Worm (Caenorhabditis elegans) whole organism, L4 larva: Measurements from ENCODE around the gene R10E4.7.
A peak's percentile ranks its signal among the peaks of the same experiment; 100 is the strongest.

Source experiments
- D1046.2 ChIP-seq: fragments of 200-800 bp; sonication (Bioruptor generic); IDR thresholded peaks from 2 replicates; pipeline ENCODE4 v1.3.6; 2022; ENCODE audit warnings: missing genetic modification characterization, missing compliant biosample characterization
- F10B5.3 ChIP-seq: sonication (generic microtip); optimal IDR thresholded peaks from 2 replicates; lab custom pipeline; 2016; ENCODE audit warnings: mild to moderate bottlenecking, missing genetic modification characterization, missing compliant biosample characterization
- F26F4.8 ChIP-seq: fragments of 200-800 bp; sonication (Bioruptor generic); conservative IDR thresholded peaks from 2 replicates; pipeline ENCODE4 v1.3.6; 2022; ENCODE audit warnings: missing genetic modification characterization, missing compliant biosample characterization
- F37D6.2 ChIP-seq: sonication (generic microtip); optimal IDR thresholded peaks from 2 replicates; lab custom pipeline; 2016; ENCODE audit warnings: mild to moderate bottlenecking, missing genetic modification characterization, missing compliant biosample characterization
- Y48G9A.11 ChIP-seq: fragments of 200-800 bp; sonication (Bioruptor generic); IDR thresholded peaks from 2 replicates; pipeline ENCODE4 v1.3.6; 2022; ENCODE audit warnings: missing genetic modification reagents, missing genetic modification characterization, missing compliant biosample characterization
- ZK337.2 ChIP-seq: fragments of 200-800 bp; sonication (Bioruptor generic); IDR thresholded peaks from 2 replicates; pipeline ENCODE4 v1.3.6; 2022; ENCODE audit warnings: missing genetic modification reagents, missing genetic modification characterization, missing compliant biosample characterization
- aha-1 ChIP-seq: fragments of 150-350 bp; peaks from one replicate; lab custom pipeline; 2014; ENCODE audit warnings: missing biosample characterization, missing genetic modification characterization
- ceh-20 ChIP-seq: fragments of 200-800 bp; sonication (Bioruptor generic); IDR thresholded peaks from 2 replicates; pipeline ENCODE4 v1.3.6; 2022; ENCODE audit warnings: missing genetic modification reagents, missing genetic modification characterization, missing compliant biosample characterization
- ceh-32 ChIP-seq: sonication (generic microtip); optimal IDR thresholded peaks from 2 replicates; lab custom pipeline; 2016; ENCODE audit warnings: mild to moderate bottlenecking, missing genetic modification characterization, missing compliant biosample characterization; ENCODE audit not compliant: poor library complexity
- ceh-44 ChIP-seq: fragments of 200-800 bp; sonication (Bioruptor generic); IDR thresholded peaks from 2 replicates; pipeline ENCODE4 v1.3.6; 2022; ENCODE audit warnings: missing genetic modification reagents, missing genetic modification characterization, missing compliant biosample characterization
- ceh-82 ChIP-seq: sonication (generic microtip); optimal IDR thresholded peaks from 2 replicates; lab custom pipeline; 2017; ENCODE audit warnings: missing biosample characterization, missing genetic modification characterization
- daf-16 ChIP-seq, 3 experiments: sonication (generic microtip); optimal IDR thresholded peaks; 2 replicates each; lab custom pipeline; 2016 to 2017; ENCODE audit warnings: missing genetic modification characterization in 3 of 3, missing genetic modification reagents in 3 of 3, mild to moderate bottlenecking in 2 of 3, missing compliant biosample characterization in 2 of 3, missing biosample characterization in 1 of 3, moderate library complexity in 1 of 3
- daf-19 ChIP-seq: fragments of 200-800 bp; sonication (Bioruptor generic); conservative IDR thresholded peaks from 2 replicates; pipeline ENCODE4 v1.3.6; 2022; ENCODE audit warnings: missing genetic modification characterization, missing compliant biosample characterization
- daf-8 ChIP-seq: fragments of 200-800 bp; sonication (Bioruptor generic); IDR thresholded peaks from 2 replicates; pipeline ENCODE4 v1.3.6; 2022; ENCODE audit warnings: missing genetic modification characterization, missing compliant biosample characterization
- dpl-1 ChIP-seq: fragments of 150-350 bp; optimal IDR thresholded peaks from 2 replicates; lab custom pipeline; 2014; ENCODE audit warnings: missing biosample characterization, missing genetic modification reagents, missing genetic modification characterization
- duxl-1 ChIP-seq: sonication (generic microtip); optimal IDR thresholded peaks from 2 replicates; lab custom pipeline; 2016; ENCODE audit warnings: mild to moderate bottlenecking, missing genetic modification characterization, moderate library complexity, missing compliant biosample characterization; ENCODE audit not compliant: poor library complexity
- egl-43 ChIP-seq: fragments of 200-800 bp; sonication (Bioruptor generic); IDR thresholded peaks from 2 replicates; pipeline ENCODE4 v1.3.6; 2022; ENCODE audit warnings: missing genetic modification reagents, missing genetic modification characterization, missing compliant biosample characterization
- fkh-10 ChIP-seq: fragments of 150-350 bp; optimal IDR thresholded peaks from 2 replicates; lab custom pipeline; 2014; ENCODE audit warnings: missing biosample characterization, missing genetic modification reagents, missing genetic modification characterization
- hif-1 ChIP-seq, 2 experiments: sonication (generic microtip); optimal IDR thresholded peaks; 2 replicates each; lab custom pipeline; 2016 to 2017; ENCODE audit warnings: missing compliant biosample characterization in 2 of 2, missing genetic modification characterization in 2 of 2, missing genetic modification reagents in 2 of 2, missing genotype in 2 of 2, mild to moderate bottlenecking in 1 of 2
- hlh-11 ChIP-seq: fragments of 200-800 bp; sonication (Bioruptor generic); optimal IDR thresholded peaks from 2 replicates; lab custom pipeline; 2018; ENCODE audit warnings: mild to moderate bottlenecking, missing genetic modification characterization, missing compliant biosample characterization
- hlh-30 ChIP-seq: sonication (generic microtip); optimal IDR thresholded peaks from 2 replicates; lab custom pipeline; 2017; ENCODE audit warnings: antibody characterized with exemption, mild to moderate bottlenecking, missing genetic modification characterization, missing compliant biosample characterization; ENCODE audit not compliant: insufficient read depth
- lim-7 ChIP-seq: fragments of 200-800 bp; sonication (Bioruptor generic); IDR thresholded peaks from 2 replicates; pipeline ENCODE4 v1.3.6; 2022; ENCODE audit warnings: missing genetic modification characterization, missing compliant biosample characterization
- lsy-2 ChIP-seq, 2 experiments: fragments of 150-350 bp in 1 of 2; sonication (generic microtip) in 1 of 2; optimal IDR thresholded peaks; 2 replicates each; lab custom pipeline; 2014 to 2017; ENCODE audit warnings: missing biosample characterization in 2 of 2, missing genetic modification characterization in 2 of 2
- madf-5 ChIP-seq, 2 experiments: fragments of 200-800 bp; sonication (Bioruptor generic); IDR thresholded peaks; 2 replicates each; pipeline ENCODE4 v1.3.6; 2022; ENCODE audit warnings: missing compliant biosample characterization in 2 of 2, missing genetic modification characterization in 2 of 2
- mep-1 ChIP-seq: fragments of 150-350 bp; sonication (generic microtip); optimal IDR thresholded peaks from 3 replicates; lab custom pipeline; 2014; ENCODE audit warnings: missing biosample characterization, missing genetic modification characterization
- mes-2 ChIP-seq: sonication (generic microtip); optimal IDR thresholded peaks from 2 replicates; lab custom pipeline; 2016; ENCODE audit warnings: missing genotype, mild to moderate bottlenecking, missing genetic modification characterization, missing compliant biosample characterization; ENCODE audit not compliant: poor library complexity, severe bottlenecking
- mxl-2 ChIP-seq: fragments of 200-800 bp; sonication (Bioruptor generic); conservative IDR thresholded peaks from 2 replicates; pipeline ENCODE4 v1.3.6; 2022; ENCODE audit warnings: missing genetic modification reagents, missing genetic modification characterization, missing compliant biosample characterization
- mxl-3 ChIP-seq: fragments of 200-800 bp; sonication (Bioruptor generic); optimal IDR thresholded peaks from 2 replicates; lab custom pipeline; 2018; ENCODE audit warnings: mild to moderate bottlenecking, missing genetic modification characterization, missing compliant biosample characterization
- nhr-111 ChIP-seq: fragments of 200-800 bp; sonication (Bioruptor generic); optimal IDR thresholded peaks from 2 replicates; lab custom pipeline; 2018; ENCODE audit warnings: mild to moderate bottlenecking, missing genetic modification characterization, missing compliant biosample characterization
- nhr-237 ChIP-seq: sonication (generic microtip); optimal IDR thresholded peaks from 2 replicates; lab custom pipeline; 2017; ENCODE audit warnings: missing biosample characterization, missing genetic modification characterization
- nhr-28 ChIP-seq: fragments of 150-350 bp; optimal IDR thresholded peaks from 2 replicates; lab custom pipeline; 2014; ENCODE audit warnings: missing biosample characterization, missing genetic modification characterization
- pqm-1 ChIP-seq: sonication (generic microtip); optimal IDR thresholded peaks from 2 replicates; lab custom pipeline; 2017; ENCODE audit warnings: missing biosample characterization, missing genetic modification characterization
- saeg-2 ChIP-seq: fragments of 200-800 bp; sonication (Bioruptor generic); IDR thresholded peaks from 2 replicates; pipeline ENCODE4 v1.3.6; 2022; ENCODE audit warnings: missing genetic modification reagents, missing genetic modification characterization, missing compliant biosample characterization
- snpc-1.2 ChIP-seq: fragments of 200-800 bp; sonication (Bioruptor generic); IDR thresholded peaks from 2 replicates; pipeline ENCODE4 v1.3.6; 2022; ENCODE audit warnings: missing genetic modification reagents, missing genetic modification characterization, missing compliant biosample characterization
- snpc-4 ChIP-seq: fragments of 150-350 bp; optimal IDR thresholded peaks from 2 replicates; lab custom pipeline; 2014; ENCODE audit warnings: missing biosample characterization, missing genetic modification characterization
- tag-97 ChIP-seq: fragments of 200-800 bp; sonication (Bioruptor generic); IDR thresholded peaks from 2 replicates; pipeline ENCODE4 v1.3.6; 2022; ENCODE audit warnings: missing genetic modification characterization, missing compliant biosample characterization
- unc-130 ChIP-seq: sonication (generic microtip); optimal IDR thresholded peaks from 2 replicates; lab custom pipeline; 2016; ENCODE audit warnings: missing genetic modification reagents, missing genetic modification characterization, missing compliant biosample characterization
- unc-62 ChIP-seq, 3 experiments: fragments of 150-350 bp in 1 of 3; sonication (generic microtip); optimal IDR thresholded peaks in 2 of 3; peaks in 1 of 3; 1 replicate in 1 of 3; 2 replicates in 2 of 3; lab custom pipeline; 2014 to 2017; ENCODE audit warnings: missing biosample characterization in 3 of 3, missing genetic modification characterization in 3 of 3, missing genetic modification reagents in 3 of 3, missing genotype in 1 of 3
- zfp-2 ChIP-seq: sonication (generic microtip); optimal IDR thresholded peaks from 2 replicates; lab custom pipeline; 2016; ENCODE audit warnings: mild to moderate bottlenecking, missing genetic modification characterization, missing compliant biosample characterization

R10E4.7 gene

ce11 chrIII:4335614-4336013 lies 41.0 kb downstream of the R10E4.7 start (continued):
- TF ChIP-seq duxl-1 (no peak), F10B5.3 (no peak)
- TF ChIP-seq, all 104 proteins: peak for 12

- TF ChIP-seq daf-8 (GFP tag; lab: Robert Waterston, UW), result no peak
- TF ChIP-seq F37D6.2, result no peak
- TF ChIP-seq hif-1 (tag; optimal IDR thresholded peaks at IDR 0.05; lab: Kevin White, UChicago), result peak in 1 of 2 experiments; percentile 70
- TF ChIP-seq mxl-3 (GFP tag; lab: Kevin White, UChicago), result no peak
- peak; percentile 72 for TF ChIP-seq aha-1 (tag; lab: Kevin White, UChicago)
- peak; percentile 60; the same call in 1 of the 2 replicates for TF ChIP-seq ZK337.2
- no peak for TF ChIP-seq ceh-32 (tag; lab: Kevin White, UChicago)
- no peak for TF ChIP-seq madf-5 (GFP tag; IDR thresholded peaks at IDR 0.05; lab: Robert Waterston, UW)
- TF ChIP-seq ceh-82 (tag; lab: Kevin White, UChicago), result no peak
- TF ChIP-seq lim-7 (GFP tag; lab: Robert Waterston, UW), result no peak
- TF ChIP-seq dpl-1 (GFP tag; lab: Kevin White, UChicago), result peak; percentile 55
- TF ChIP-seq snpc-1.2 (GFP tag; lab: Robert Waterston, UW), result no peak
- TF ChIP-seq unc-62 (GFP tag; optimal IDR thresholded peaks at IDR 0.05 in 1 of 2; lab: Kevin White, UChicago), result peak in 1 of 2 experiments; percentile 84
- no peak for TF ChIP-seq unc-62 (tag; optimal IDR thresholded peaks at IDR 0.05; lab: Kevin White, UChicago)
- peak; percentile 94 for TF ChIP-seq mes-2 (tag; lab: Kevin White, UChicago)
- TF ChIP-seq mep-1 (tag; lab: Kevin White, UChicago), result no peak
- no peak for TF ChIP-seq D1046.2 (GFP tag; lab: Robert Waterston, UW)
- no peak for TF ChIP-seq daf-19 (GFP tag; lab: Robert Waterston, UW)
- TF ChIP-seq lsy-2 (tag; optimal IDR thresholded peaks at IDR 0.05; lab: Kevin White, UChicago), result peak in 1 of 2 experiments; percentile 66
- TF ChIP-seq nhr-111 (GFP tag; lab: Kevin White, UChicago), result no peak
- TF ChIP-seq saeg-2, result no peak
- no peak for TF ChIP-seq F26F4.8 (GFP tag; lab: Robert Waterston, UW)
- no peak for TF ChIP-seq mxl-2 (GFP tag; lab: Robert Waterston, UW)
- TF ChIP-seq unc-130 (GFP tag; lab: Kevin White, UChicago), result peak; percentile 72
- no peak for TF ChIP-seq nhr-237 (tag; lab: Kevin White, UChicago)
- TF ChIP-seq tag-97 (GFP tag; lab: Robert Waterston, UW), result no peak
- TF ChIP-seq hlh-11 (tag; lab: Kevin White, UChicago), result no peak
- no peak for TF ChIP-seq F10B5.3
- no peak for TF ChIP-seq snpc-4 (tag; lab: Kevin White, UChicago)
- no peak for TF ChIP-seq egl-43 (GFP tag; lab: Robert Waterston, UW)
- no peak for TF ChIP-seq fkh-10 (GFP tag; lab: Kevin White, UChicago)
- TF ChIP-seq ceh-44 (GFP tag; lab: Robert Waterston, UW), result no peak
- TF ChIP-seq nhr-28 (tag; lab: Kevin White, UChicago), result no peak
- TF ChIP-seq zfp-2, result no peak
- no peak for TF ChIP-seq daf-16 (GFP tag; optimal IDR thresholded peaks at IDR 0.05; lab: Kevin White, UChicago)
- TF ChIP-seq daf-16 (tag; optimal IDR thresholded peaks at IDR 0.05; lab: Kevin White, UChicago), result no peak
- TF ChIP-seq, all 104 proteins: peak for 8
These were observed 48.5 kb downstream of the R10E4.7 start, which contains the start of the genes B0285.3 and lcmt-1 for ce11 chrIII:4343070-4343469. TSS of gene B0285.3 (minus strand) at chrIII:4343336. TSS of gene lcmt-1 (plus strand) at chrIII:4343446.

DNA sequence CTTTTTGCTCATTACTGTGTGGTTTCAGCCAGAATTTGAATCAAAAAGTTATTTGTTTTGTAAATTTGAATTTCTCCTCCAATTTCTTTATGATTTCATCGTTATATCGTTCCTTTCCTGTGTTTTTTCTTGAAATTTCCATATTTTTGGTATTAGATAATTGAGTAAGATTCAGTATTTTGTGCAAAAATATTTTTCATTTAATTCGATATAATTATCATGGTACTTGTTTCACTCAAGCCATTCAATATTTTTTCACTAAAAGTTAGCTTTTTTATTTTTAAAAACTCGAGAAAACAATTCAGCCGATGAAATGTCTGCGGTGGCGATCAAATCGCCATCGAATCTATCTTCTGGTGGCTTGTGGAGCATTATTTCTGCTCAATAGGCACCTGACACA lies 50.4 kb downstream of the R10E4.7 start, which contains the start of gene hse-5:
Gene hse-5 (plus strand): TSS at position 301 of the 400 bp plus-strand sequence.
- no peak for TF ChIP-seq saeg-2
- TF ChIP-seq hlh-30 (tag; lab: Kevin White, UChicago), result no peak
- TF ChIP-seq pqm-1, result no peak
- no peak for TF ChIP-seq Y48G9A.11 (GFP tag; lab: Robert Waterston, UW)
- no peak for TF ChIP-seq ceh-20 (GFP tag; lab: Robert Waterston, UW)
